Worm (Caenorhabditis elegans) whole organism, dauer: Measurements from ENCODE around the gene catp-6.
"Not testable (repeated sequence)": the region's sequence is repeated elsewhere in the genome, so short reads cannot be mapped to it uniquely, and the experiment has no call there.

Experiments
- unc-62 ChIP-seq: sonication (generic microtip); optimal IDR thresholded peaks from 2 replicates; lab custom pipeline; 2017; ENCODE audit warnings: missing biosample characterization, missing genetic modification reagents, missing genetic modification characterization

catp-6 gene

DNA sequence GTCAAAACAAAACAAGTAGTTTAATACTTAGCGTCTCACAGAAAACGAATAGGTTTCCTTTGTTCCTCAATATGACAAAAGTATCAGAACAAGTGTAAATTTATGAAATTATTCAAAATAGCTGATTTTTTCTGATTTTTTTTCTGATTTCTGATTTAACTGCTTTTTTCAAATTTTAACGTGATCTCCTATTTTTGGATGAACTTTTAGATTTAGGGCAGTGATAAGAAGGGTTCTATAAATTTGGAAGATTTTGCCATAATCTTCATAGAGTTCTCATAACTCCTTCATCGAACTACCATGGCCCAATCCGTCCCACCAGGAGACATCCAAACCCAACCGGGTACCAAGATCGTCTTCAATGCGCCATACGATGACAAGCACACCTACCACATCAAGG is 54.6 kb downstream of the catp-6 start, which contains the start of gene msp-78:
Gene msp-78, plus strand, starts transcription at position 301 of the 400 bp plus-strand sequence.
- not testable (repeated sequence) for TF ChIP-seq unc-62 (GFP tag; lab: Kevin White, UChicago)
